Worm (Caenorhabditis elegans) whole organism, L4 larva: ENCODE results near the gene shc-2.

Experiments used
- F26F4.8 ChIP-seq: fragments of 200-800 bp; sonication (Bioruptor generic); conservative IDR thresholded peaks from 2 replicates; pipeline ENCODE4 v1.3.6; 2022; ENCODE audit warnings: missing genetic modification characterization, missing compliant biosample characterization
- F44E2.7 ChIP-seq: fragments of 200-800 bp; sonication (Bioruptor generic); IDR thresholded peaks from 2 replicates; pipeline ENCODE4 v2.1.2; 2022; ENCODE audit warnings: missing genetic modification characterization, missing compliant biosample characterization
- Y48G9A.11 ChIP-seq: fragments of 200-800 bp; sonication (Bioruptor generic); IDR thresholded peaks from 2 replicates; pipeline ENCODE4 v1.3.6; 2022; ENCODE audit warnings: missing genetic modification reagents, missing genetic modification characterization, missing compliant biosample characterization
- aly-2 ChIP-seq: sonication (generic microtip); optimal IDR thresholded peaks from 2 replicates; lab custom pipeline; 2018; ENCODE audit warnings: missing biosample characterization, missing genetic modification characterization
- dmd-8 ChIP-seq: fragments of 200-800 bp; sonication (Bioruptor generic); IDR thresholded peaks from 2 replicates; pipeline ENCODE4 v1.3.6; 2022; ENCODE audit warnings: missing genetic modification characterization, missing compliant biosample characterization
- pha-4 ChIP-seq, 2 experiments: fragments of 150-350 bp in 1 of 2; fragments of 200-800 bp in 1 of 2; sonication (Bioruptor generic) in 1 of 2; IDR thresholded peaks in 1 of 2; optimal IDR thresholded peaks in 1 of 2; 2 replicates each; pipeline versions ENCODE4 v1.3.6 to Lab custom; 2014 to 2022; ENCODE audit warnings: missing genetic modification characterization in 2 of 2, missing genetic modification reagents in 2 of 2, missing biosample characterization in 1 of 2, missing compliant biosample characterization in 1 of 2
- skn-1 ChIP-seq: fragments of 150-350 bp; optimal IDR thresholded peaks from 2 replicates; lab custom pipeline; 2014; ENCODE audit warnings: missing biosample characterization, missing genetic modification characterization
- spr-3 ChIP-seq: fragments of 200-800 bp; sonication (Bioruptor generic); optimal IDR thresholded peaks from 2 replicates; lab custom pipeline; 2018; ENCODE audit warnings: mild to moderate bottlenecking, missing genetic modification characterization, missing compliant biosample characterization
- unc-62 ChIP-seq, 3 experiments: fragments of 150-350 bp in 1 of 3; sonication (generic microtip); optimal IDR thresholded peaks in 2 of 3; peaks in 1 of 3; 1 replicate in 1 of 3; 2 replicates in 2 of 3; lab custom pipeline; 2014 to 2017; ENCODE audit warnings: missing biosample characterization in 3 of 3, missing genetic modification characterization in 3 of 3, missing genetic modification reagents in 3 of 3, missing genotype in 1 of 3
- zag-1 ChIP-seq: fragments of 150-350 bp; optimal IDR thresholded peaks from 2 replicates; lab custom pipeline; 2014; ENCODE audit warnings: missing biosample characterization, missing genetic modification characterization
- zfp-3 ChIP-seq: fragments of 200-800 bp; sonication (Bioruptor generic); conservative IDR thresholded peaks from 2 replicates; pipeline ENCODE4 v1.3.6; 2022; ENCODE audit warnings: missing genetic modification reagents, missing genetic modification characterization, missing compliant biosample characterization

- TF ChIP-seq dmd-8 (GFP tag; lab: Robert Waterston, UW) = no peak
- TF ChIP-seq zag-1 (tag; lab: Kevin White, UChicago) = no peak
- no peak for TF ChIP-seq zfp-3 (GFP tag; lab: Robert Waterston, UW)
- TF ChIP-seq spr-3 (GFP tag; lab: Kevin White, UChicago) = no peak
- TF ChIP-seq F26F4.8 (GFP tag; lab: Robert Waterston, UW) = no peak
- no peak for TF ChIP-seq Y48G9A.11 (GFP tag; lab: Robert Waterston, UW)
- TF ChIP-seq pha-4 (GFP tag; IDR thresholded peaks at IDR 0.05; lab: Robert Waterston, UW) = no peak
- no peak for TF ChIP-seq pha-4 (tag; optimal IDR thresholded peaks at IDR 0.05; lab: Kevin White, UChicago)
- TF ChIP-seq skn-1 (tag; lab: Kevin White, UChicago) = no peak
- no peak for TF ChIP-seq F44E2.7 (GFP tag; lab: Robert Waterston, UW)
- TF ChIP-seq unc-62 (GFP tag; optimal IDR thresholded peaks at IDR 0.05 in 1 of 2; lab: Kevin White, UChicago) = no peak
- TF ChIP-seq unc-62 (tag; optimal IDR thresholded peaks at IDR 0.05; lab: Kevin White, UChicago) = no peak
- no peak for TF ChIP-seq aly-2 (tag; lab: Kevin White, UChicago)
Observed at ce11 chrII:5022381-5022855, 53.5 kb downstream of the shc-2 start, which contains the start of the genes nsy-1 and F59A6.13.
